Fruit fly (Drosophila melanogaster): ENCODE measurements around the gene CG7627.

DNA sequence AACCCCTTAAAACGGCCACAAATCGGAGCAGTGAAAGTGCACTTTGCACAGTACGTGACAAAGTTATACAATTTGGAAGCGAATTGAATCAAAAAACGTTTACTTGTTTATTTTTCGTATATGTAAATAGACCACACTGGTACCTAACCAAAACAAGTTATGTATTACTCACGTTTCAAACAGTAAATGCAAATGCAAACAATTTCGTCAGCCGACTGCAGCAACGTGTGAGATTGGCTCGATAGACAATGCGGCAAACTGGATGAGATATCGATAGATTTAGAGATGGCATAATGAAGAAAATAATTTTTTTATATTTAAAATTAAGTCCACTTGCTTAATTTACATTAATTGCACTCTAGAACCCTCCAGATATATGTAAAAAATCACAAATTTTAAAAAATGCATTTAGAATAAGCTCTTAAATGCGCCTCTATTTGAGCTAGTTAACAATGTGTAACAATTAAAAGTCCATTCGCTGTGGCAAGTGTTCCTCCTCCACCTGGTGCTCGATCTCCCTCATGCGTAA lies 19.3 kb upstream of the CG7627 start, which contains the start of gene AlaRS:
- peak; percentile 60 for TF ChIP-seq CG33017 (tag; optimal IDR thresholded peaks at IDR 0.05)
- TF ChIP-seq Mnt (GFP tag; optimal IDR thresholded peaks at IDR 0.05): peak; percentile 90
- peak; percentile 37 for TF ChIP-seq CG5204 (GFP tag; optimal IDR thresholded peaks at IDR 0.05)
- peak; percentile 87 for TF ChIP-seq kay (GFP tag; ENCODE audit: borderline replicate concordance)
- TF ChIP-seq CG14711 (tag; optimal IDR thresholded peaks at IDR 0.05): peak; percentile 52
- no peak for TF ChIP-seq cnc (optimal IDR thresholded peaks at IDR 0.05)
- TF ChIP-seq tj (GFP tag; optimal IDR thresholded peaks at IDR 0.05): peak; percentile 69
- TF ChIP-seq pad (GFP tag; optimal IDR thresholded peaks at IDR 0.05): no peak
- TF ChIP-seq CG7045 (GFP tag; optimal IDR thresholded peaks at IDR 0.05): peak; percentile 29
- peak; percentile 70 for TF ChIP-seq CG11617 (GFP tag; optimal IDR thresholded peaks at IDR 0.05)
- TF ChIP-seq CG12768 (GFP tag; optimal IDR thresholded peaks at IDR 0.05): peak; percentile 61
- TF ChIP-seq CG7101 (tag; optimal IDR thresholded peaks at IDR 0.05): peak; percentile 51
- peak; percentile 24 for TF ChIP-seq cic (GFP tag; optimal IDR thresholded peaks at IDR 0.05)
